Fruit fly (Drosophila melanogaster) whole organism, embryonic: Measurements from ENCODE around the gene HP1c.
A peak's percentile ranks its signal among the peaks of the same experiment; 100 is the strongest.

Source experiments
- B-H2 ChIP-seq: fragments of 200-800 bp; sonication (Bioruptor generic); optimal IDR thresholded peaks from 2 replicates; lab custom pipeline; 2018; ENCODE audit warnings: missing biosample characterization, mild to moderate bottlenecking, missing genetic modification characterization
- CG14441 ChIP-seq: fragments of 200-800 bp; sonication (Bioruptor generic); IDR thresholded peaks from 2 replicates; pipeline ENCODE4 v1.3.6; 2022; ENCODE audit warnings: missing biosample characterization, missing genetic modification characterization
- CG1603 ChIP-seq: fragments of 200-800 bp; sonication (Bioruptor generic); optimal IDR thresholded peaks from 2 replicates; lab custom pipeline; 2019; ENCODE audit warnings: missing biosample characterization, mild to moderate bottlenecking, missing genetic modification characterization, moderate library complexity
- CG17385 ChIP-seq: fragments of 200-800 bp; sonication (Bioruptor generic); optimal IDR thresholded peaks from 3 replicates; lab custom pipeline; 2018; ENCODE audit warnings: missing biosample characterization, mild to moderate bottlenecking, missing genetic modification characterization
- CG2116 ChIP-seq: fragments of 200-800 bp; sonication (Bioruptor generic); optimal IDR thresholded peaks from 3 replicates; lab custom pipeline; 2018; ENCODE audit warnings: missing biosample characterization, mild to moderate bottlenecking, missing genetic modification characterization
- CG2712 ChIP-seq: fragments of 200-800 bp; optimal IDR thresholded peaks from 3 replicates; lab custom pipeline; 2019; ENCODE audit warnings: missing biosample characterization, mild to moderate bottlenecking, missing genetic modification characterization, moderate library complexity
- CG30020 ChIP-seq: fragments of 200-800 bp; optimal IDR thresholded peaks from 2 replicates; lab custom pipeline; 2019; ENCODE audit warnings: missing biosample characterization, mild to moderate bottlenecking, missing genetic modification characterization, moderate library complexity
- CG30403 ChIP-seq: fragments of 200-800 bp; sonication (Bioruptor generic); optimal IDR thresholded peaks from 3 replicates; lab custom pipeline; 2016; ENCODE audit warnings: missing biosample characterization, missing genetic modification characterization
- CG31441 ChIP-seq: fragments of 200-800 bp; sonication (Bioruptor generic); IDR thresholded peaks from 2 replicates; pipeline ENCODE4 v1.3.6; 2022; ENCODE audit warnings: missing biosample characterization, missing genetic modification characterization
- CG4424 ChIP-seq: fragments of 200-800 bp; sonication (Bioruptor generic); optimal IDR thresholded peaks from 3 replicates; lab custom pipeline; 2016; ENCODE audit warnings: missing biosample characterization, missing genetic modification characterization
- CG7271 ChIP-seq: fragments of 200-800 bp; sonication (Bioruptor generic); optimal IDR thresholded peaks from 2 replicates; lab custom pipeline; 2018; ENCODE audit warnings: missing biosample characterization, mild to moderate bottlenecking, missing genetic modification characterization, moderate library complexity
- CG7963 ChIP-seq: fragments of 200-800 bp; sonication (Bioruptor generic); IDR thresholded peaks from 3 replicates; pipeline ENCODE4 v1.3.6; 2022; ENCODE audit warnings: missing biosample characterization, missing genetic modification characterization; ENCODE audit not compliant: partially characterized antibody
- CG9437 ChIP-seq: fragments of 200-800 bp; sonication (Bioruptor generic); optimal IDR thresholded peaks from 2 replicates; lab custom pipeline; 2018; ENCODE audit warnings: missing biosample characterization, mild to moderate bottlenecking, missing genetic modification characterization
- CG9727 ChIP-seq: fragments of 200-800 bp; sonication (Bioruptor generic); optimal IDR thresholded peaks from 3 replicates; lab custom pipeline; 2017; ENCODE audit warnings: missing biosample characterization, mild to moderate bottlenecking, missing genetic modification characterization
- CG9797 ChIP-seq: fragments of 200-800 bp; sonication (Bioruptor generic); optimal IDR thresholded peaks from 3 replicates; lab custom pipeline; 2018; ENCODE audit warnings: missing biosample characterization, mild to moderate bottlenecking, missing genetic modification characterization
- CTCF ChIP-seq: fragments of 200-800 bp; sonication (Bioruptor generic); optimal IDR thresholded peaks from 2 replicates; lab custom pipeline; 2017; ENCODE audit warnings: missing biosample characterization, mild to moderate bottlenecking, missing genetic modification characterization, moderate library complexity
- D19A ChIP-seq: fragments of 200-800 bp; optimal IDR thresholded peaks from 3 replicates; lab custom pipeline; 2019; ENCODE audit warnings: missing biosample characterization, mild to moderate bottlenecking, missing genetic modification characterization, moderate library complexity
- Dll ChIP-seq: fragments of 200-800 bp; sonication (Bioruptor generic); IDR thresholded peaks from 4 replicates; pipeline ENCODE4 v1.3.6; 2022; ENCODE audit warnings: missing biosample characterization, missing genetic modification characterization; ENCODE audit not compliant: partially characterized antibody
- Dp ChIP-seq: fragments of 200-800 bp; sonication (Bioruptor generic); optimal IDR thresholded peaks from 2 replicates; lab custom pipeline; 2018; ENCODE audit warnings: missing biosample characterization, mild to moderate bottlenecking, missing genetic modification characterization, moderate library complexity
- Dref ChIP-seq: fragments of 200-800 bp; sonication (Bioruptor generic); IDR thresholded peaks from 2 replicates; pipeline ENCODE4 v1.3.6; 2022; ENCODE audit warnings: missing biosample characterization, missing genetic modification characterization
- Ets65A ChIP-seq: fragments of 200-800 bp; sonication (Bioruptor generic); peaks from one replicate; lab custom pipeline; 2016; ENCODE audit warnings: missing biosample characterization, missing genetic modification characterization
- Hr51 ChIP-seq, 2 experiments: fragments of 200-800 bp; sonication (Bioruptor generic); optimal IDR thresholded peaks; 2 replicates in 1 of 2; 3 replicates in 1 of 2; lab custom pipeline; 2016 to 2018; ENCODE audit warnings: missing biosample characterization in 2 of 2, missing genetic modification characterization in 2 of 2, mild to moderate bottlenecking in 1 of 2, moderate library complexity in 1 of 2
- Lhr ChIP-seq: fragments of 200-800 bp; sonication (Bioruptor generic); optimal IDR thresholded peaks from 3 replicates; lab custom pipeline; 2017; ENCODE audit warnings: mild to moderate bottlenecking, missing biosample characterization, missing genetic modification reagents, missing genetic modification characterization
- Pdp1 ChIP-seq, 2 experiments: fragments of 200-800 bp; sonication (Bioruptor generic); optimal IDR thresholded peaks; 3 replicates each; lab custom pipeline; 2016; ENCODE audit warnings: missing biosample characterization in 2 of 2, missing genetic modification characterization in 2 of 2, mild to moderate bottlenecking in 1 of 2, moderate library complexity in 1 of 2
- Rfx ChIP-seq: fragments of 200-800 bp; sonication (Bioruptor generic); IDR thresholded peaks from 2 replicates; pipeline ENCODE4 v1.3.6; 2022; ENCODE audit warnings: missing biosample characterization, missing genetic modification characterization
- amos ChIP-seq: fragments of 200-800 bp; sonication (Bioruptor generic); IDR thresholded peaks from 2 replicates; pipeline ENCODE4 v1.3.6; 2022; ENCODE audit warnings: missing biosample characterization, missing genetic modification characterization; ENCODE audit not compliant: partially characterized antibody
- ato ChIP-seq: fragments of 200-800 bp; sonication (Bioruptor generic); IDR thresholded peaks from 2 replicates; pipeline ENCODE4 v1.3.6; 2022; ENCODE audit warnings: missing biosample characterization, missing genetic modification characterization; ENCODE audit not compliant: partially characterized antibody
- bcd ChIP-seq: fragments of 200-800 bp; sonication (Bioruptor generic); optimal IDR thresholded peaks from 2 replicates; lab custom pipeline; 2017; ENCODE audit warnings: missing biosample characterization, mild to moderate bottlenecking, missing genetic modification characterization
- chinmo ChIP-seq: fragments of 200-800 bp; sonication (Bioruptor generic); IDR thresholded peaks from 4 replicates; pipeline ENCODE4 v1.3.6; 2022; ENCODE audit warnings: missing biosample characterization, missing genetic modification characterization; ENCODE audit not compliant: partially characterized antibody
- chm ChIP-seq: fragments of 200-800 bp; sonication (Bioruptor generic); IDR thresholded peaks from 2 replicates; pipeline ENCODE4 v1.3.6; 2022; ENCODE audit warnings: missing biosample characterization, missing genetic modification characterization
- dimm ChIP-seq: fragments of 200-800 bp; sonication (Bioruptor generic); IDR thresholded peaks from 2 replicates; pipeline ENCODE4 v1.3.6; 2022; ENCODE audit warnings: missing biosample characterization, missing genetic modification characterization
- dm ChIP-seq: fragments of 200-800 bp; sonication (Bioruptor generic); optimal IDR thresholded peaks from 3 replicates; lab custom pipeline; 2016; ENCODE audit warnings: missing biosample characterization, missing genetic modification characterization
- gem ChIP-seq: fragments of 200-800 bp; sonication (Bioruptor generic); optimal IDR thresholded peaks from 2 replicates; lab custom pipeline; 2019; ENCODE audit warnings: missing biosample characterization, mild to moderate bottlenecking, missing genetic modification characterization, moderate library complexity
- gfzf ChIP-seq: fragments of 200-800 bp; sonication (Bioruptor generic); optimal IDR thresholded peaks from 2 replicates; lab custom pipeline; 2016; ENCODE audit warnings: missing biosample characterization, mild to moderate bottlenecking, missing genetic modification characterization, moderate library complexity
- hb ChIP-seq: fragments of 200-800 bp; sonication (Bioruptor generic); IDR thresholded peaks from 3 replicates; pipeline ENCODE4 v1.3.6; 2022; ENCODE audit warnings: missing biosample characterization, missing genetic modification characterization; ENCODE audit not compliant: partially characterized antibody
- hbn ChIP-seq: fragments of 200-800 bp; sonication (Bioruptor generic); IDR thresholded peaks from 2 replicates; pipeline ENCODE4 v1.3.6; 2022; ENCODE audit warnings: missing biosample characterization, missing genetic modification characterization; ENCODE audit not compliant: partially characterized antibody
- klu ChIP-seq: fragments of 200-800 bp; sonication (Bioruptor generic); IDR thresholded peaks from 2 replicates; pipeline ENCODE4 v1.3.6; 2022; ENCODE audit warnings: missing biosample characterization, missing genetic modification characterization
- knrl ChIP-seq: fragments of 200-800 bp; sonication (Bioruptor generic); IDR thresholded peaks from 3 replicates; pipeline ENCODE4 v1.3.6; 2022; ENCODE audit warnings: missing biosample characterization, missing genetic modification characterization; ENCODE audit not compliant: partially characterized antibody
- lola ChIP-seq, 3 experiments: fragments of >200 bp in 2 of 3; fragments of 200-800 bp in 1 of 3; sonication (Bioruptor generic) in 1 of 3; optimal IDR thresholded peaks; 2 replicates each; lab custom pipeline; 2017 to 2019; ENCODE audit warnings: missing biosample characterization in 3 of 3, missing genetic modification characterization in 3 of 3, mild to moderate bottlenecking in 1 of 3, moderate library complexity in 1 of 3
- maf-S ChIP-seq: fragments of 200-800 bp; sonication (Bioruptor generic); optimal IDR thresholded peaks from 2 replicates; lab custom pipeline; 2016; ENCODE audit warnings: missing biosample characterization, missing genetic modification characterization
- phol ChIP-seq: fragments of 200-800 bp; sonication (Bioruptor generic); optimal IDR thresholded peaks from 3 replicates; lab custom pipeline; 2018; ENCODE audit warnings: missing biosample characterization, mild to moderate bottlenecking, missing genetic modification characterization, moderate library complexity
- prd ChIP-seq, 3 experiments: fragments of >200 bp in 2 of 3; fragments of 200-800 bp in 1 of 3; sonication (Bioruptor generic) in 1 of 3; optimal IDR thresholded peaks in 2 of 3; IDR thresholded peaks in 1 of 3; 2 replicates in 2 of 3; 3 replicates in 1 of 3; pipeline versions ENCODE4 v1.3.6 to Lab custom; 2017 to 2022; ENCODE audit warnings: missing biosample characterization in 1 of 3, missing genetic modification characterization in 1 of 3
- shn ChIP-seq: fragments of 200-800 bp; sonication (Bioruptor generic); optimal IDR thresholded peaks from 3 replicates; lab custom pipeline; 2016; ENCODE audit warnings: missing biosample characterization, missing genetic modification characterization
- slbo ChIP-seq: fragments of 200-800 bp; sonication (Bioruptor generic); IDR thresholded peaks from 2 replicates; pipeline ENCODE4 v1.3.6; 2022; ENCODE audit warnings: missing biosample characterization, missing genetic modification characterization
- ttk ChIP-seq: fragments of 200-800 bp; sonication (Bioruptor generic); IDR thresholded peaks from 2 replicates; pipeline ENCODE4 v2.1.2; 2022; ENCODE audit warnings: missing biosample characterization, missing genetic modification characterization
- twi ChIP-seq: fragments of 200-800 bp; optimal IDR thresholded peaks from 2 replicates; lab custom pipeline; 2019; ENCODE audit warnings: missing biosample characterization, mild to moderate bottlenecking, missing genetic modification characterization, moderate library complexity
- unc-4 ChIP-seq: fragments of 200-800 bp; sonication (Bioruptor generic); IDR thresholded peaks from 2 replicates; pipeline ENCODE4 v1.3.6; 2022; ENCODE audit warnings: missing biosample characterization, missing genetic modification characterization; ENCODE audit not compliant: partially characterized antibody

The HP1c gene

DNA sequence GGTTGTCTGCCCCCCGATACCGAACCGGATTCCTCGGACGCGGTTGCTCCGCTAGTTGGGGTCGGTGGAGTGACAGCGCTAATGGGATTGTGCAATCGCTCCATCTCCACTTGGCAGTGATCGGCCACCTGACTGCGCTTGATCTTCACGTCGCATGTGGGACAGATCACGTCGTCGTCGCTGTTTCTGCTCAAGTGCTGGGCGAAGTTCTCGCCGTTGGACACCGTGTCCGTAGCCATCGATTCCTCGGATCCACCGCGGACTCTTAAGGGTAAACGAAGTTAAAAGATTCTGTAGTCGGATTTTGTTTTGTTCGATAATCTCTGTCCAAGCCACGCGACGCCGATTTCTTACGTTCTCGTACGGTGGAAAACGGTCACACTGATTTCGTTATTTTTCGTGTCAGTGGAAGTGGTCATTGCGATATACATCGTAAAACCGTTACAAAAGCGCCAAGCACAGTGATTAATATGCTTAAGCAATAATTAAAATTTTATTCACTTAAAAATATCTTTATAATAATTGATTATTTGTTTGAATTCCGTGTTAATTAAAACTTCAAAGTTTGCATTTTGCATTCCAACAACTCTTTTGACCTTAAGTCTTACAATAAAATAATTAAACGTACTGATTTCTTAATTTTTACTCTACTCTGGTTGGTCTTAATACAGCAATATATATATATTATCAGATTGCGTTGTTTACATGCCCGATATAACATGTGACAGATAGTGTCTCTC, 19.2 kb upstream of the HP1c start, which contains the start of gene RNF220 (continued):
- peak in 1 of 3 experiments; percentile 16 for TF ChIP-seq lola (GFP tag; optimal IDR thresholded peaks at IDR 0.05; lab: Kevin White, UChicago)
- peak; percentile 58; the same call in 1 of the 2 replicates for TF ChIP-seq CG31441 (GFP tag; lab: Robert Waterston, UW)
- peak; percentile 30 for TF ChIP-seq dm (GFP tag; lab: Kevin White, UChicago)
- peak in 1 of 2 experiments; percentile 31 for TF ChIP-seq Hr51 (GFP tag; optimal IDR thresholded peaks at IDR 0.05; lab: Kevin White, UChicago)
- no peak for TF ChIP-seq B-H2
- no peak; the same call in none of the 3 replicates for TF ChIP-seq knrl (GFP tag; lab: Robert Waterston, UW)
- peak; percentile 16; the same call in 1 of the 4 replicates for TF ChIP-seq chinmo (GFP tag; lab: Robert Waterston, UW)
- no peak for TF ChIP-seq prd (optimal IDR thresholded peaks at IDR 0.05; lab: Kevin White, UChicago)
- TF ChIP-seq prd (GFP tag; IDR thresholded peaks at IDR 0.05; lab: Robert Waterston, UW) = peak; percentile 7; the same call in 1 of the 3 replicates
- TF ChIP-seq maf-S = no peak
- no peak for TF ChIP-seq CG7271
- TF ChIP-seq Rfx (GFP tag; lab: Robert Waterston, UW) = peak; percentile 38; the same call in 1 of the 2 replicates
- peak; percentile 38 for TF ChIP-seq slbo (GFP tag; lab: Robert Waterston, UW)
- TF ChIP-seq klu (GFP tag; lab: Robert Waterston, UW) = 0 out of 2 replicates have a peak, but pooled peaks have one; percentile 8
- TF ChIP-seq hb (GFP tag; lab: Robert Waterston, UW) = no peak
- TF ChIP-seq ttk (GFP tag; lab: Robert Waterston, UW) = no peak
- TF ChIP-seq Ets65A (GFP tag; lab: Kevin White, UChicago) = peak; percentile 67
- TF ChIP-seq CG9437 (GFP tag; lab: Kevin White, UChicago) = peak; percentile 97
- 0 out of 2 replicates have a peak, but pooled peaks have one; percentile 4 for TF ChIP-seq CG14441 (GFP tag; lab: Robert Waterston, UW)
- peak; percentile 61; the same call in 2 of the 3 replicates for TF ChIP-seq CG7963 (GFP tag; lab: Robert Waterston, UW)
- peak; percentile 38 for TF ChIP-seq CTCF (GFP tag; lab: Kevin White, UChicago)
- TF ChIP-seq CG9727 = peak; percentile 50
- peak; percentile 46 for TF ChIP-seq CG2116
- 0 out of 2 replicates have a peak, but pooled peaks have one; percentile 34 for TF ChIP-seq chm
- peak; percentile 41 for TF ChIP-seq CG1603 (tag; lab: Kevin White, UChicago)
- peak; percentile 73 for TF ChIP-seq gfzf
- TF ChIP-seq Dll (GFP tag; lab: Robert Waterston, UW) = peak; percentile 77
- TF ChIP-seq Dp (GFP tag; lab: Kevin White, UChicago) = peak; percentile 24
- TF ChIP-seq amos = peak; percentile 82
- peak; percentile 34 for TF ChIP-seq CG2712 (tag; lab: Kevin White, UChicago)
- TF ChIP-seq phol (tag; lab: Kevin White, UChicago) = peak; percentile 46
- peak; percentile 60 for TF ChIP-seq hbn (GFP tag; lab: Robert Waterston, UW)
- TF ChIP-seq dimm (GFP tag; lab: Robert Waterston, UW) = no peak; the same call in 1 of the 2 replicates
- peak; percentile 47 for TF ChIP-seq ato (GFP tag; lab: Robert Waterston, UW)
- peak; percentile 59 for TF ChIP-seq CG9797 (GFP tag; lab: Kevin White, UChicago)
- TF ChIP-seq Pdp1 (GFP tag; optimal IDR thresholded peaks at IDR 0.05; lab: Kevin White, UChicago) = peak in 1 of 2 experiments; percentile 58
- TF ChIP-seq CG17385 (GFP tag; lab: Kevin White, UChicago) = peak; percentile 12
- TF ChIP-seq CG4424 (GFP tag; lab: Kevin White, UChicago) = peak; percentile 31
- peak; percentile 28 for TF ChIP-seq bcd (GFP tag; lab: Kevin White, UChicago)
- TF ChIP-seq CG30020 = peak; percentile 6
- TF ChIP-seq Lhr (GFP tag; lab: Kevin White, UChicago) = peak; percentile 2
- TF ChIP-seq CG30403 (GFP tag; lab: Kevin White, UChicago) = peak; percentile 54
- peak; percentile 1 for TF ChIP-seq D19A (tag; lab: Kevin White, UChicago)
- TF ChIP-seq shn = no peak
- peak; percentile 50 for TF ChIP-seq unc-4 (GFP tag; lab: Robert Waterston, UW)
- TF ChIP-seq twi = no peak
- peak; percentile 49 for TF ChIP-seq gem (tag; lab: Kevin White, UChicago)
- TF ChIP-seq Dref = peak; percentile 59
